Fruit fly (Drosophila melanogaster): ENCODE measurements around the gene UQCR-Q.

dm6 chr3L:17493256-17493655 lies 18.7 kb downstream of the UQCR-Q start:
- TF ChIP-seq Dll (optimal IDR thresholded peaks at IDR 0.05) (no peak), psq (optimal IDR thresholded peaks at IDR 0.05) (no peak), CG8478 (optimal IDR thresholded peaks at IDR 0.05) (no peak)
